Worm (Caenorhabditis elegans) whole organism, early embryonic: ENCODE data around the gene F40C5.1.
A peak's percentile ranks its signal among the peaks of the same experiment; 100 is the strongest.

Experiments
- ama-1 ChIP-seq: fragments of 150-350 bp; optimal IDR thresholded peaks from 2 replicates; lab custom pipeline; 2014
- ets-7 ChIP-seq: sonication (generic microtip); optimal IDR thresholded peaks from 2 replicates; lab custom pipeline; 2016; ENCODE audit warnings: missing genotype, missing genetic modification characterization, missing compliant biosample characterization
- hmbx-1 ChIP-seq: sonication (generic microtip); optimal IDR thresholded peaks from 2 replicates; lab custom pipeline; 2016; ENCODE audit warnings: mild to moderate bottlenecking, missing genetic modification characterization, missing compliant biosample characterization
- hmg-4 ChIP-seq: fragments of 200-800 bp; sonication (Bioruptor generic); optimal IDR thresholded peaks from 2 replicates; lab custom pipeline; 2018; ENCODE audit warnings: mild to moderate bottlenecking, missing genetic modification characterization, missing compliant biosample characterization
- hnd-1 ChIP-seq: sonication (generic microtip); optimal IDR thresholded peaks from 2 replicates; lab custom pipeline; 2016; ENCODE audit warnings: missing genetic modification characterization, missing compliant biosample characterization
- pes-1 ChIP-seq: fragments of 200-800 bp; sonication (Bioruptor generic); IDR thresholded peaks from 2 replicates; pipeline ENCODE4 v1.3.6; 2022; ENCODE audit warnings: missing genetic modification reagents, missing genetic modification characterization, missing compliant biosample characterization
- scrt-1 ChIP-seq: fragments of 200-800 bp; sonication (Bioruptor generic); IDR thresholded peaks from 2 replicates; pipeline ENCODE4 v1.3.6; 2022; ENCODE audit warnings: missing genetic modification characterization, missing compliant biosample characterization

DNA sequence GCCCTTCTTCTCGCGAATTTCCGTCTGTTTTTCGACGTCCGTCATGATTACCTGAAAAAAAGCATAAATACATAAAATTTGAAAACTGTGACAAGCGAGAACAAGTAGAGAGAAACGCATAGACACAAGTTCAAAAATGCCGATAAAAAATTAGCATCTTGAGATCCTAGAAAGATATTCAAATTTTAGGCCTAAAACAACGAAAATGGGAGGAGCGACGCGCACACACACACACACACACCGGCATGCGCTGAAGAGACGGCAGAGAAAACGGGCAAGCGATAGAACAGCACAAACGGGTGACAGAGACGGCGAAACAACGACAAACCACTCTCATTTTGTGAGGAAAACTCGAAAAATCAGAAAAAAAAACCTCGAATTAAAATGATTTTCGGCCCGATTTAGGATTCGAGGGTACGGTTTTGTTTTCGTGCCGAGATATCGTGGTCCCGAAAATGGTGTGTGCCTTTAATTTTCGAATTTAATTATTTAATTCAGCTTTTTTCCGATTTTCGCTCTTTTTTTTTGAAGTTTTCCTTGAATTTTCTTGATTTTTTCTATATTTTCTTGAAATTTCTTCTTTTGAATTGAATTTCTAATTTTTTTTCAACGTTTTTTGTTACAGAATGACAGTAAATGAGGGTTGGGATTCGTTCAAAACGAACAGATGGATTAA lies 13.6 kb downstream of the F40C5.1 start, which contains the start of the genes rpl-11.1 and T22F3.2:
- TF ChIP-seq scrt-1, result no peak
- peak; percentile 6 for TF ChIP-seq hmg-4 (GFP tag; lab: Kevin White, UChicago)
- no peak for TF ChIP-seq hmbx-1 (tag; lab: Kevin White, UChicago)
- TF ChIP-seq pes-1 (GFP tag; lab: Robert Waterston, UW), result no peak
- no peak for TF ChIP-seq ama-1 (lab: Kevin White, UChicago)
- no peak for TF ChIP-seq hnd-1 (tag; lab: Kevin White, UChicago)
- TF ChIP-seq ets-7 (tag; lab: Kevin White, UChicago), result no peak
